Worm (Caenorhabditis elegans) whole organism, L3 larva: Measurements from ENCODE around the gene T11F9.14.

Experiments used
- ZK546.5 ChIP-seq: sonication (generic microtip); optimal IDR thresholded peaks from 2 replicates; lab custom pipeline; 2017; ENCODE audit warnings: missing biosample characterization, missing genetic modification characterization
- aly-2 ChIP-seq: fragments of 150-350 bp; optimal IDR thresholded peaks from 2 replicates; lab custom pipeline; 2014; ENCODE audit warnings: missing biosample characterization, missing genetic modification characterization
- ama-1 ChIP-seq: fragments of 150-350 bp; optimal IDR thresholded peaks from 2 replicates; lab custom pipeline; 2018
- ceh-16 ChIP-seq: sonication (generic microtip); optimal IDR thresholded peaks from 2 replicates; lab custom pipeline; 2017; ENCODE audit warnings: missing biosample characterization, missing genetic modification characterization
- ceh-82 ChIP-seq: fragments of 150-350 bp; optimal IDR thresholded peaks from 2 replicates; lab custom pipeline; 2014; ENCODE audit warnings: missing biosample characterization, missing genetic modification characterization
- egl-5 ChIP-seq: fragments of 150-350 bp; optimal IDR thresholded peaks from 2 replicates; lab custom pipeline; 2017; ENCODE audit warnings: missing biosample characterization, missing genetic modification reagents, missing genetic modification characterization, inconsistent platforms
- elt-2 ChIP-seq: sonication (generic microtip); optimal IDR thresholded peaks from 2 replicates; lab custom pipeline; 2016; ENCODE audit warnings: missing genetic modification reagents, mild to moderate bottlenecking, missing genetic modification characterization, missing compliant biosample characterization
- eor-1 ChIP-seq, 2 experiments: fragments of 150-350 bp; optimal IDR thresholded peaks; 2 replicates each; lab custom pipeline; 2014 to 2018; ENCODE audit warnings: missing biosample characterization in 2 of 2, missing genetic modification characterization in 2 of 2
- fkh-10 ChIP-seq: sonication (generic microtip); optimal IDR thresholded peaks from 2 replicates; lab custom pipeline; 2017; ENCODE audit warnings: missing biosample characterization, missing genetic modification reagents, missing genetic modification characterization
- fkh-2 ChIP-seq: fragments of 150-350 bp; optimal IDR thresholded peaks from 2 replicates; lab custom pipeline; 2014; ENCODE audit warnings: missing biosample characterization, missing genetic modification reagents, missing genetic modification characterization
- hmg-11 ChIP-seq: sonication (generic microtip); optimal IDR thresholded peaks from 2 replicates; lab custom pipeline; 2016; ENCODE audit warnings: missing genetic modification characterization, missing compliant biosample characterization
- lin-15B ChIP-seq: fragments of 150-350 bp; optimal IDR thresholded peaks from 2 replicates; lab custom pipeline; 2014; ENCODE audit warnings: missing biosample characterization, missing genetic modification characterization
- lin-39 ChIP-seq: fragments of 150-350 bp; optimal IDR thresholded peaks from 2 replicates; lab custom pipeline; 2018; ENCODE audit warnings: missing biosample characterization, missing genetic modification reagents, missing genetic modification characterization
- mdl-1 ChIP-seq: fragments of 150-350 bp; optimal IDR thresholded peaks from 2 replicates; lab custom pipeline; 2014; ENCODE audit warnings: missing biosample characterization, missing genetic modification characterization
- mml-1 ChIP-seq: fragments of 150-350 bp; sonication (generic microtip); optimal IDR thresholded peaks from 3 replicates; lab custom pipeline; 2014; ENCODE audit warnings: missing biosample characterization, missing genetic modification characterization
- nhr-11 ChIP-seq: fragments of 150-350 bp; optimal IDR thresholded peaks from 2 replicates; lab custom pipeline; 2014; ENCODE audit warnings: missing biosample characterization, missing genetic modification characterization
- nhr-12 ChIP-seq: fragments of 150-350 bp; optimal IDR thresholded peaks from 2 replicates; lab custom pipeline; 2014; ENCODE audit warnings: missing biosample characterization, missing genetic modification characterization
- nhr-23 ChIP-seq: fragments of 150-350 bp; optimal IDR thresholded peaks from 2 replicates; lab custom pipeline; 2014; ENCODE audit warnings: missing biosample characterization, missing genetic modification reagents, missing genetic modification characterization
- nhr-43 ChIP-seq: sonication (generic microtip); optimal IDR thresholded peaks from 2 replicates; lab custom pipeline; 2016; ENCODE audit warnings: mild to moderate bottlenecking, missing genetic modification characterization, missing compliant biosample characterization; ENCODE audit not compliant: poor library complexity, severe bottlenecking
- nhr-67 ChIP-seq: fragments of 150-350 bp; optimal IDR thresholded peaks from 2 replicates; lab custom pipeline; 2014; ENCODE audit warnings: missing biosample characterization, missing genetic modification characterization
- nhr-76 ChIP-seq: fragments of 150-350 bp; sonication (generic microtip); optimal IDR thresholded peaks from 5 replicates; lab custom pipeline; 2014; ENCODE audit warnings: missing biosample characterization, missing genetic modification characterization
- nhr-77 ChIP-seq: fragments of 150-350 bp; optimal IDR thresholded peaks from 2 replicates; lab custom pipeline; 2014; ENCODE audit warnings: missing biosample characterization, missing genetic modification characterization
- pqm-1 ChIP-seq: fragments of 150-350 bp; optimal IDR thresholded peaks from 2 replicates; lab custom pipeline; 2017; ENCODE audit warnings: missing biosample characterization, missing genetic modification characterization, inconsistent platforms
- sea-2 ChIP-seq: fragments of 150-350 bp; sonication (generic microtip); optimal IDR thresholded peaks from 4 replicates; lab custom pipeline; 2014; ENCODE audit warnings: missing biosample characterization, missing genetic modification reagents, missing genetic modification characterization
- snpc-4 ChIP-seq: fragments of 150-350 bp; optimal IDR thresholded peaks from 2 replicates; lab custom pipeline; 2014; ENCODE audit warnings: missing biosample characterization, missing genetic modification characterization
- tbx-2 ChIP-seq: sonication (generic microtip); optimal IDR thresholded peaks from 2 replicates; lab custom pipeline; 2016; ENCODE audit warnings: mild to moderate bottlenecking, missing genetic modification characterization, missing compliant biosample characterization
- ztf-4 ChIP-seq: fragments of 150-350 bp; optimal IDR thresholded peaks from 2 replicates; lab custom pipeline; 2014; ENCODE audit warnings: missing biosample characterization, missing genetic modification characterization

Gene T11F9.14

ce11 chrV:11438464-11438863 is 42.2 kb downstream of the T11F9.14 start, which contains the start of gene dmsr-1:
TSS of gene dmsr-1 (plus strand) at chrV:11438764.
- no peak for TF ChIP-seq nhr-76 (tag; lab: Kevin White, UChicago)
- no peak for TF ChIP-seq aly-2 (tag; lab: Kevin White, UChicago)
- TF ChIP-seq ama-1 (lab: Kevin White, UChicago), result no peak
- no peak for TF ChIP-seq ztf-4 (tag; lab: Kevin White, UChicago)
- TF ChIP-seq ceh-82, result no peak
- TF ChIP-seq, all 47 proteins: peak for 0

ce11 chrV:11436407-11436806 is 44.2 kb downstream of the T11F9.14 start:
- no peak for TF ChIP-seq tbx-2
- TF ChIP-seq elt-2, result no peak
- no peak for TF ChIP-seq lin-39 (tag; lab: Kevin White, UChicago)
- no peak for TF ChIP-seq sea-2
- TF ChIP-seq lin-15B, result no peak
- TF ChIP-seq eor-1 (tag; optimal IDR thresholded peaks at IDR 0.05; lab: Kevin White, UChicago), result no peak
- TF ChIP-seq nhr-43 (tag; lab: Kevin White, UChicago), result no peak
- TF ChIP-seq nhr-76 (tag; lab: Kevin White, UChicago), result no peak
- TF ChIP-seq nhr-12 (tag; lab: Kevin White, UChicago), result no peak
- TF ChIP-seq pqm-1 (tag; lab: Kevin White, UChicago), result no peak
- no peak for TF ChIP-seq ceh-82
- TF ChIP-seq fkh-2 (tag; lab: Kevin White, UChicago), result no peak
- TF ChIP-seq egl-5, result no peak
- TF ChIP-seq ztf-4 (tag; lab: Kevin White, UChicago), result no peak
- TF ChIP-seq nhr-23 (tag; lab: Kevin White, UChicago), result no peak
- TF ChIP-seq nhr-67 (tag; lab: Kevin White, UChicago), result no peak
- no peak for TF ChIP-seq ceh-16 (tag; lab: Kevin White, UChicago)
- TF ChIP-seq hmg-11, result no peak
- no peak for TF ChIP-seq ZK546.5
- no peak for TF ChIP-seq nhr-11 (tag; lab: Kevin White, UChicago)
- TF ChIP-seq, all 47 proteins: peak for 0

ce11 chrV:11435242-11435641 is 45.4 kb downstream of the T11F9.14 start:
- TF ChIP-seq nhr-77, result no peak

ce11 chrV:11430823-11431222 is 49.8 kb downstream of the T11F9.14 start:
- TF ChIP-seq mdl-1 (tag; lab: Kevin White, UChicago) (no peak), fkh-10 (GFP tag; lab: Kevin White, UChicago) (peak; percentile 72), mml-1 (tag; lab: Kevin White, UChicago) (no peak), lin-39 (tag; lab: Kevin White, UChicago) (no peak), snpc-4 (tag; lab: Kevin White, UChicago) (no peak), ZK546.5 (no peak), nhr-12 (tag; lab: Kevin White, UChicago) (no peak)
- TF ChIP-seq, all 47 proteins: peak for 1
